Fruit fly (Drosophila melanogaster) whole organism, embryonic: Measurements from ENCODE around the gene Prat.

ENCODE experiments used
- Atf6 ChIP-seq: fragments of 200-800 bp; sonication (Bioruptor generic); IDR thresholded peaks from 2 replicates; pipeline ENCODE4 v1.3.6; 2022; ENCODE audit warnings: missing biosample characterization, missing genetic modification characterization
- Bgb ChIP-seq: fragments of 200-800 bp; sonication (Bioruptor generic); IDR thresholded peaks from 2 replicates; pipeline ENCODE4 v1.3.6; 2022; ENCODE audit warnings: missing biosample characterization, missing genetic modification characterization; ENCODE audit not compliant: partially characterized antibody
- BtbVII ChIP-seq: fragments of 200-800 bp; sonication (Bioruptor generic); optimal IDR thresholded peaks from 3 replicates; lab custom pipeline; 2017; ENCODE audit warnings: missing biosample characterization, mild to moderate bottlenecking, missing genetic modification characterization
- CG10565 ChIP-seq: fragments of 200-800 bp; sonication (Bioruptor generic); optimal IDR thresholded peaks from 3 replicates; lab custom pipeline; 2016; ENCODE audit warnings: missing biosample characterization, mild to moderate bottlenecking, missing genetic modification characterization
- CG12219 ChIP-seq: fragments of 200-800 bp; sonication (Bioruptor generic); optimal IDR thresholded peaks from 3 replicates; lab custom pipeline; 2018; ENCODE audit warnings: missing biosample characterization, mild to moderate bottlenecking, missing genetic modification characterization
- CG12391 ChIP-seq: fragments of 200-800 bp; sonication (Bioruptor generic); optimal IDR thresholded peaks from 3 replicates; lab custom pipeline; 2018; ENCODE audit warnings: missing biosample characterization, mild to moderate bottlenecking, missing genetic modification characterization, moderate library complexity
- CG12769 ChIP-seq: fragments of 200-800 bp; sonication (Bioruptor generic); optimal IDR thresholded peaks from 2 replicates; lab custom pipeline; 2019; ENCODE audit warnings: missing biosample characterization, mild to moderate bottlenecking, missing genetic modification characterization, moderate library complexity
- CG2678 ChIP-seq: fragments of 200-800 bp; sonication (Bioruptor generic); optimal IDR thresholded peaks from 3 replicates; lab custom pipeline; 2019; ENCODE audit warnings: missing biosample characterization, mild to moderate bottlenecking, missing genetic modification characterization, moderate library complexity
- CG31441 ChIP-seq: fragments of 200-800 bp; sonication (Bioruptor generic); IDR thresholded peaks from 2 replicates; pipeline ENCODE4 v1.3.6; 2022; ENCODE audit warnings: missing biosample characterization, missing genetic modification characterization
- CG34376 ChIP-seq: fragments of 200-800 bp; sonication (Bioruptor generic); optimal IDR thresholded peaks from 2 replicates; lab custom pipeline; 2018; ENCODE audit warnings: missing biosample characterization, mild to moderate bottlenecking, missing genetic modification characterization
- CG3726 ChIP-seq: fragments of 200-800 bp; sonication (Bioruptor generic); IDR thresholded peaks from 3 replicates; pipeline ENCODE4, ENCODE4 v1.3.6; 2022; ENCODE audit warnings: missing biosample characterization, missing genetic modification characterization
- CG4328 ChIP-seq: fragments of 200-800 bp; sonication (Bioruptor generic); optimal IDR thresholded peaks from 3 replicates; lab custom pipeline; 2017; ENCODE audit warnings: missing biosample characterization, missing genetic modification reagents, missing genetic modification characterization
- CG43689 ChIP-seq: fragments of 200-800 bp; sonication (Bioruptor generic); IDR thresholded peaks from 2 replicates; pipeline ENCODE4 v1.3.6; 2022; ENCODE audit warnings: missing biosample characterization, missing genetic modification characterization
- CG4820 ChIP-seq: fragments of 200-800 bp; sonication (Bioruptor generic); optimal IDR thresholded peaks from 3 replicates; lab custom pipeline; 2016; ENCODE audit warnings: missing biosample characterization, missing genetic modification characterization
- CG7357 ChIP-seq: fragments of 200-800 bp; sonication (Bioruptor generic); IDR thresholded peaks from 3 replicates; pipeline ENCODE4 v1.3.6; 2022; ENCODE audit warnings: missing biosample characterization, missing genetic modification characterization
- CG7372 ChIP-seq: fragments of 200-800 bp; sonication (Bioruptor generic); IDR thresholded peaks from 2 replicates; pipeline ENCODE4 v1.3.6; 2022; ENCODE audit warnings: missing biosample characterization, missing genetic modification characterization
- CG8924 ChIP-seq: fragments of 200-800 bp; optimal IDR thresholded peaks from 3 replicates; lab custom pipeline; 2019; ENCODE audit warnings: missing biosample characterization, mild to moderate bottlenecking, missing genetic modification characterization, moderate library complexity
- CG9876 ChIP-seq: fragments of 200-800 bp; sonication (Bioruptor generic); optimal IDR thresholded peaks from 2 replicates; lab custom pipeline; 2016; ENCODE audit warnings: missing biosample characterization, missing genetic modification characterization
- CG9932 ChIP-seq: fragments of 200-800 bp; sonication (Bioruptor generic); IDR thresholded peaks from 2 replicates; pipeline ENCODE4 v1.3.6; 2022; ENCODE audit warnings: missing biosample characterization, missing genetic modification characterization
- D ChIP-seq, 2 experiments: fragments of 200-800 bp in 1 of 2; fragments of >200 bp in 1 of 2; sonication (Bioruptor generic) in 1 of 2; optimal IDR thresholded peaks; 2 replicates in 1 of 2; 3 replicates in 1 of 2; lab custom pipeline; 2017; ENCODE audit warnings: mild to moderate bottlenecking in 1 of 2, missing biosample characterization in 1 of 2, missing genetic modification characterization in 1 of 2, missing genetic modification reagents in 1 of 2
- Deaf1 ChIP-seq: fragments of 200-800 bp; optimal IDR thresholded peaks from 3 replicates; lab custom pipeline; 2019; ENCODE audit warnings: missing biosample characterization, mild to moderate bottlenecking, missing genetic modification characterization, moderate library complexity
- Dip3 ChIP-seq: fragments of 200-800 bp; sonication (Bioruptor generic); optimal IDR thresholded peaks from 3 replicates; lab custom pipeline; 2016; ENCODE audit warnings: missing biosample characterization, missing genetic modification characterization
- Elba2 ChIP-seq: fragments of 200-800 bp; sonication (Bioruptor generic); optimal IDR thresholded peaks from 3 replicates; lab custom pipeline; 2016; ENCODE audit warnings: missing biosample characterization, missing genetic modification characterization
- GATAe ChIP-seq: fragments of 200-800 bp; sonication (Bioruptor generic); conservative IDR thresholded peaks from 2 replicates; pipeline ENCODE4 v1.3.6; 2022; ENCODE audit warnings: missing biosample characterization, missing genetic modification characterization
- Gsc ChIP-seq: fragments of 200-800 bp; sonication (Bioruptor generic); IDR thresholded peaks from 2 replicates; pipeline ENCODE4 v1.3.6; 2022; ENCODE audit warnings: missing biosample characterization, missing genetic modification characterization
- HLHmδ ChIP-seq: fragments of 200-800 bp; sonication (Bioruptor generic); optimal IDR thresholded peaks from 2 replicates; lab custom pipeline; 2018; ENCODE audit warnings: missing biosample characterization, mild to moderate bottlenecking, missing genetic modification characterization, moderate library complexity
- Hr78 ChIP-seq, 2 experiments: fragments of 200-800 bp in 1 of 2; fragments of >200 bp in 1 of 2; sonication (Bioruptor generic) in 1 of 2; optimal IDR thresholded peaks; 2 replicates each; lab custom pipeline; 2017 to 2019; ENCODE audit warnings: missing biosample characterization in 2 of 2, missing genetic modification characterization in 2 of 2, mild to moderate bottlenecking in 1 of 2, moderate library complexity in 1 of 2
- Myb ChIP-seq: fragments of 200-800 bp; sonication (Bioruptor generic); optimal IDR thresholded peaks from 2 replicates; lab custom pipeline; 2016; ENCODE audit warnings: missing biosample characterization, missing genetic modification characterization
- NC2α ChIP-seq: fragments of 200-800 bp; sonication (Bioruptor generic); optimal IDR thresholded peaks from 2 replicates; lab custom pipeline; 2016; ENCODE audit warnings: missing biosample characterization, missing genetic modification characterization
- Ravus ChIP-seq: fragments of 200-800 bp; sonication (Bioruptor generic); IDR thresholded peaks from 2 replicates; pipeline ENCODE4 v1.3.6; 2022; ENCODE audit warnings: missing biosample characterization, missing genetic modification characterization
- Scr ChIP-seq: fragments of 200-800 bp; sonication (Bioruptor generic); IDR thresholded peaks from 2 replicates; pipeline ENCODE4 v1.3.6; 2022; ENCODE audit warnings: missing biosample characterization, missing genetic modification characterization; ENCODE audit not compliant: partially characterized antibody
- Sox100B ChIP-seq: fragments of 200-800 bp; sonication (Bioruptor generic); optimal IDR thresholded peaks from 3 replicates; lab custom pipeline; 2018; ENCODE audit warnings: missing biosample characterization, mild to moderate bottlenecking, missing genetic modification characterization
- Sry-β ChIP-seq: fragments of 200-800 bp; sonication (Bioruptor generic); optimal IDR thresholded peaks from 2 replicates; lab custom pipeline; 2018; ENCODE audit warnings: missing biosample characterization, mild to moderate bottlenecking, missing genetic modification characterization, moderate library complexity
- TFAM ChIP-seq: fragments of 200-800 bp; sonication (Bioruptor generic); optimal IDR thresholded peaks from 2 replicates; lab custom pipeline; 2017; ENCODE audit warnings: missing biosample characterization, missing genetic modification characterization, inconsistent platforms
- ara ChIP-seq: fragments of 200-800 bp; sonication (Bioruptor generic); IDR thresholded peaks from 2 replicates; pipeline ENCODE4 v1.3.6; 2022; ENCODE audit warnings: missing biosample characterization, missing genetic modification characterization
- br ChIP-seq: fragments of >200 bp; optimal IDR thresholded peaks from 2 replicates; lab custom pipeline; 2017
- cas ChIP-seq: fragments of 200-800 bp; sonication (Bioruptor generic); IDR thresholded peaks from 2 replicates; pipeline ENCODE4 v1.3.6; 2022; ENCODE audit warnings: missing biosample characterization, missing genetic modification characterization
- cwo ChIP-seq: fragments of 200-800 bp; sonication (Bioruptor generic); optimal IDR thresholded peaks from 3 replicates; lab custom pipeline; 2017; ENCODE audit warnings: missing biosample characterization, missing genetic modification characterization, mild to moderate bottlenecking, moderate library complexity, missing genetic modification reagents
- dm ChIP-seq: fragments of 200-800 bp; sonication (Bioruptor generic); optimal IDR thresholded peaks from 3 replicates; lab custom pipeline; 2016; ENCODE audit warnings: missing biosample characterization, missing genetic modification characterization
- exex ChIP-seq: fragments of 200-800 bp; sonication (Bioruptor generic); optimal IDR thresholded peaks from 4 replicates; lab custom pipeline; 2018; ENCODE audit warnings: missing biosample characterization, mild to moderate bottlenecking, missing genetic modification characterization, moderate library complexity
- fd102C ChIP-seq: fragments of 200-800 bp; sonication (Bioruptor generic); optimal IDR thresholded peaks from 2 replicates; lab custom pipeline; 2018; ENCODE audit warnings: missing biosample characterization, mild to moderate bottlenecking, missing genetic modification characterization, moderate library complexity
- jigr1 ChIP-seq: fragments of 200-800 bp; sonication (Bioruptor generic); IDR thresholded peaks from 3 replicates; pipeline ENCODE4 v1.3.6; 2022; ENCODE audit warnings: missing biosample characterization, missing genetic modification characterization
- lbe ChIP-seq: fragments of 200-800 bp; sonication (Bioruptor generic); optimal IDR thresholded peaks from 2 replicates; lab custom pipeline; 2016; ENCODE audit warnings: missing biosample characterization, mild to moderate bottlenecking, missing genetic modification characterization
- nerfin-2 ChIP-seq: fragments of 200-800 bp; sonication (Bioruptor generic); IDR thresholded peaks from 2 replicates; pipeline ENCODE4 v1.3.6; 2022; ENCODE audit warnings: missing biosample characterization, missing genetic modification characterization; ENCODE audit not compliant: partially characterized antibody
- oc ChIP-seq: fragments of 200-800 bp; sonication (Bioruptor generic); optimal IDR thresholded peaks from 2 replicates; lab custom pipeline; 2018; ENCODE audit warnings: missing biosample characterization, mild to moderate bottlenecking, missing genetic modification characterization, moderate library complexity
- odd ChIP-seq: fragments of 200-800 bp; sonication (Bioruptor generic); optimal IDR thresholded peaks from 2 replicates; lab custom pipeline; 2017; ENCODE audit warnings: missing biosample characterization, mild to moderate bottlenecking, missing genetic modification characterization
- otp ChIP-seq: fragments of 200-800 bp; sonication (Bioruptor generic); IDR thresholded peaks from 3 replicates; pipeline ENCODE4, ENCODE4 v1.3.6; 2022; ENCODE audit warnings: missing biosample characterization, missing genetic modification characterization
- rib ChIP-seq: fragments of 200-800 bp; sonication (Bioruptor generic); IDR thresholded peaks from 2 replicates; pipeline ENCODE4 v1.3.6; 2022; ENCODE audit warnings: missing biosample characterization, missing genetic modification characterization
- sima ChIP-seq: fragments of 200-800 bp; sonication (Bioruptor generic); optimal IDR thresholded peaks from 2 replicates; lab custom pipeline; 2016; ENCODE audit warnings: missing biosample characterization, missing genetic modification characterization
- tx ChIP-seq: fragments of 200-800 bp; sonication (Bioruptor generic); optimal IDR thresholded peaks from 2 replicates; lab custom pipeline; 2016; ENCODE audit warnings: missing biosample characterization, missing genetic modification characterization
- vnd ChIP-seq: fragments of 200-800 bp; sonication (Bioruptor generic); IDR thresholded peaks from 3 replicates; pipeline ENCODE4 v1.3.6; 2022; ENCODE audit warnings: missing biosample characterization, missing genetic modification characterization; ENCODE audit not compliant: partially characterized antibody

The Prat gene

DNA sequence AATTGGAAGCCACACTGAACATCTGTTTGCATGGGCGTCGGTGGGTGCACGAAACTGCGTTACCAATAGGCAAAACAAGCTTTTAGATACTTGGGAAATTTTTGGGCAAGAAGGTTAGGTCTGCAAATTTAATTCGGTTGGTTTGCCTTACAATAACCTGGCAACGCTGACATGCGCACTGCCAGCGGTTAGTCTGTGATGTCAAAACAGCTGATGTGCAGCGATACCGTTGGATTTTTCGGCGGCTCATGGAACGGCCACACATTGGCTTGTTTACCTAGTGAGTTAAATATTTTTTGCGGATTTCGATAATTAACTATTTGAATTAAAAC lies 24.8 kb downstream of the Prat start, which contains the start of gene ArgRS-m (continued):
- TF ChIP-seq Myb (GFP tag; lab: Kevin White, UChicago) (peak; percentile 60), Bgb (no peak), CG31441 (GFP tag; lab: Robert Waterston, UW) (no peak), cas (0 out of 2 replicates have a peak, but pooled peaks have one; percentile 10), CG4820 (no peak), sima (GFP tag; lab: Kevin White, UChicago) (no peak), D (optimal IDR thresholded peaks at IDR 0.05; lab: Kevin White, UChicago) (no peak), D (GFP tag; optimal IDR thresholded peaks at IDR 0.05; lab: Kevin White, UChicago) (no peak), otp (GFP tag; lab: Robert Waterston, UW) (no peak; the same call in 2 of the 3 replicates), CG9876 (GFP tag; lab: Kevin White, UChicago) (no peak), Ravus (GFP tag; lab: Robert Waterston, UW) (no peak), HLHmδ (no peak), Atf6 (GFP tag; lab: Robert Waterston, UW) (peak; percentile 54; the same call in 1 of the 2 replicates), CG12769 (tag; lab: Kevin White, UChicago) (peak; percentile 78), TFAM (GFP tag; lab: Kevin White, UChicago) (no peak), Scr (peak; percentile 48), CG8924 (tag; lab: Kevin White, UChicago) (peak; percentile 43), Hr78 (GFP tag; optimal IDR thresholded peaks at IDR 0.05; lab: Kevin White, UChicago) (no peak), jigr1 (GFP tag; lab: Robert Waterston, UW) (no peak), CG4328 (no peak), oc (tag; lab: Kevin White, UChicago) (no peak), CG34376 (GFP tag; lab: Kevin White, UChicago) (peak; percentile 44), CG12219 (GFP tag; lab: Kevin White, UChicago) (no peak), BtbVII (GFP tag; lab: Kevin White, UChicago) (no peak), Sry-β (GFP tag; lab: Kevin White, UChicago) (no peak), cwo (peak; percentile 41), fd102C (GFP tag; lab: Kevin White, UChicago) (no peak), Gsc (no peak), CG43689 (GFP tag; lab: Robert Waterston, UW) (no peak), tx (GFP tag; lab: Kevin White, UChicago) (peak; percentile 65), dm (GFP tag; lab: Kevin White, UChicago) (peak; percentile 60), nerfin-2 (GFP tag; lab: Robert Waterston, UW) (no peak), Dip3 (GFP tag; lab: Kevin White, UChicago) (peak; percentile 53), CG7372 (GFP tag; lab: Robert Waterston, UW) (no peak), CG7357 (GFP tag; lab: Robert Waterston, UW) (no peak), CG3726 (GFP tag; lab: Robert Waterston, UW) (no peak), lbe (GFP tag; lab: Kevin White, UChicago) (no peak), CG9932 (GFP tag; lab: Robert Waterston, UW) (peak; percentile 84), odd (GFP tag; lab: Kevin White, UChicago) (no peak), exex (tag; lab: Kevin White, UChicago) (no peak), CG12391 (tag; lab: Kevin White, UChicago) (peak; percentile 53), NC2α (GFP tag; lab: Kevin White, UChicago) (no peak), vnd (GFP tag; lab: Robert Waterston, UW) (no peak), CG2678 (tag; lab: Kevin White, UChicago) (peak; percentile 41), CG10565 (GFP tag; lab: Kevin White, UChicago) (no peak), GATAe (GFP tag; lab: Robert Waterston, UW) (no peak), rib (GFP tag; lab: Robert Waterston, UW) (no peak), ara (GFP tag; lab: Robert Waterston, UW) (no peak), Elba2 (GFP tag; lab: Kevin White, UChicago) (no peak), br (no peak), Sox100B (GFP tag; lab: Kevin White, UChicago) (no peak), Deaf1 (tag; lab: Kevin White, UChicago) (peak; percentile 30)
